Worm (Caenorhabditis elegans) whole organism, L4/young adult: ENCODE data around the gene ZC178.2.

Source experiments
- W03F9.2 ChIP-seq: fragments of 150-350 bp; optimal IDR thresholded peaks from 2 replicates; lab custom pipeline; 2014; ENCODE audit warnings: missing biosample characterization, missing genetic modification characterization
- dao-5 ChIP-seq: sonication (generic microtip); optimal IDR thresholded peaks from 2 replicates; lab custom pipeline; 2016; ENCODE audit warnings: missing genotype, missing genetic modification characterization, moderate library complexity, missing compliant biosample characterization
- him-1 ChIP-seq: sonication (generic microtip); optimal IDR thresholded peaks from 2 replicates; lab custom pipeline; 2016; ENCODE audit warnings: missing genotype, missing genetic modification reagents, missing genetic modification characterization, missing compliant biosample characterization

DNA sequence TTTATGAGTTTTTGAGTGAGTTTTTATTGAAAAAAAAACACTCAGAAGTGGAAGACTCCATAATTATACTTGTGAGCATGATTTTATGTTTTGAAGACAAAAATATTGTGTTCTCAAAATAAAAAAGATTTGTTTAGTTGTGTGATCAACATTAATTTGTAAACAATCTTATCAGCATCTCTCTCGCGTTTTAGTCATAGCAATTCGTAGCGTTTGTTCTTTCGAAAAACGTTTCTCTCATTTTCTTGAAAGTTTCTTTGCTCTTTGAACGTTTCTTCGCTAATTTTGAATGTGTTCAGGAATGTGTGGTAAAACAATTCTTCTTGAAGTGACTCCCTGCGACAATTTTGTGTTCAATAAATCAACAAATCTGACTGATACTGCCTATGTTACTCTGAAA, 27.3 kb upstream of the ZC178.2 start, which contains the start of gene ZC196.2:
- no peak for TF ChIP-seq him-1 (tag; lab: Kevin White, UChicago)
- TF ChIP-seq dao-5 (tag; lab: Kevin White, UChicago) = no peak
- no peak for TF ChIP-seq W03F9.2 (tag; lab: Kevin White, UChicago)
